Fruit fly (Drosophila melanogaster) whole organism, adult: ENCODE results near the gene I-3.

Experiments
- CG11617 ChIP-seq: fragments of 200-800 bp; sonication (Bioruptor generic); optimal IDR thresholded peaks from 2 replicates; lab custom pipeline; 2017; ENCODE audit warnings: mild to moderate bottlenecking, missing biosample characterization, missing genetic modification reagents, missing genetic modification characterization
- CG12768 ChIP-seq: fragments of 200-800 bp; sonication (Bioruptor generic); optimal IDR thresholded peaks from 2 replicates; lab custom pipeline; 2017; ENCODE audit warnings: missing biosample characterization, missing genetic modification characterization, mild to moderate bottlenecking, moderate library complexity, missing genetic modification reagents
- CG14711 ChIP-seq: fragments of 200-800 bp; sonication (Bioruptor generic); optimal IDR thresholded peaks from 2 replicates; lab custom pipeline; 2018; ENCODE audit warnings: missing biosample characterization, mild to moderate bottlenecking, missing genetic modification characterization, moderate library complexity
- CG1620 ChIP-seq: fragments of 200-800 bp; sonication (Bioruptor generic); optimal IDR thresholded peaks from 2 replicates; lab custom pipeline; 2016; ENCODE audit warnings: missing biosample characterization, missing genetic modification characterization
- CG33017 ChIP-seq: fragments of 200-800 bp; sonication (Bioruptor generic); optimal IDR thresholded peaks from 2 replicates; lab custom pipeline; 2018; ENCODE audit warnings: missing biosample characterization, mild to moderate bottlenecking, missing genetic modification characterization, moderate library complexity
- CG5204 ChIP-seq: fragments of 200-800 bp; sonication (Bioruptor generic); optimal IDR thresholded peaks from 2 replicates; lab custom pipeline; 2016; ENCODE audit warnings: missing biosample characterization, missing genetic modification characterization
- CG7045 ChIP-seq: fragments of 200-800 bp; sonication (Bioruptor generic); optimal IDR thresholded peaks from 2 replicates; lab custom pipeline; 2017; ENCODE audit warnings: missing biosample characterization, mild to moderate bottlenecking, missing genetic modification characterization
- Clk ChIP-seq: fragments of 200-800 bp; sonication (Bioruptor generic); optimal IDR thresholded peaks from 2 replicates; lab custom pipeline; 2017; ENCODE audit warnings: missing biosample characterization, missing genetic modification characterization
- Crg-1 ChIP-seq: fragments of 200-800 bp; sonication (Bioruptor generic); optimal IDR thresholded peaks from 2 replicates; lab custom pipeline; 2016; ENCODE audit warnings: missing biosample characterization, missing genetic modification characterization
- Hr96 ChIP-seq: fragments of 200-800 bp; sonication (Bioruptor generic); optimal IDR thresholded peaks from 2 replicates; lab custom pipeline; 2016; ENCODE audit warnings: missing biosample characterization, missing genetic modification characterization
- Mnt ChIP-seq: fragments of 200-800 bp; sonication (Bioruptor generic); optimal IDR thresholded peaks from 2 replicates; lab custom pipeline; 2016; ENCODE audit warnings: missing biosample characterization, mild to moderate bottlenecking, missing genetic modification characterization
- bab1 ChIP-seq: fragments of 200-800 bp; sonication (Bioruptor generic); optimal IDR thresholded peaks from 3 replicates; lab custom pipeline; 2019; ENCODE audit warnings: missing biosample characterization, mild to moderate bottlenecking, missing genetic modification characterization, moderate library complexity
- cnc ChIP-seq, 2 experiments: fragments of >200 bp; optimal IDR thresholded peaks; 2 replicates each; lab custom pipeline; 2017
- kay ChIP-seq: fragments of 200-800 bp; sonication (Bioruptor generic); peaks from one replicate; lab custom pipeline; 2016; ENCODE audit warnings: missing biosample characterization, missing genetic modification characterization, borderline replicate concordance
- ovo ChIP-seq: fragments of 200-800 bp; sonication (Bioruptor generic); optimal IDR thresholded peaks from 2 replicates; lab custom pipeline; 2016; ENCODE audit warnings: missing biosample characterization, missing genetic modification characterization
- pad ChIP-seq: fragments of 200-800 bp; sonication (Bioruptor generic); optimal IDR thresholded peaks from 3 replicates; lab custom pipeline; 2017; ENCODE audit warnings: missing biosample characterization, missing genetic modification characterization, mild to moderate bottlenecking, moderate library complexity, missing genetic modification reagents
- tj ChIP-seq: fragments of 200-800 bp; sonication (Bioruptor generic); optimal IDR thresholded peaks from 3 replicates; lab custom pipeline; 2017; ENCODE audit warnings: missing biosample characterization, mild to moderate bottlenecking, missing genetic modification characterization, moderate library complexity
- toe ChIP-seq: fragments of 200-800 bp; sonication (Bioruptor generic); optimal IDR thresholded peaks from 2 replicates; lab custom pipeline; 2016; ENCODE audit warnings: missing biosample characterization, missing genetic modification characterization

Gene I-3

DNA sequence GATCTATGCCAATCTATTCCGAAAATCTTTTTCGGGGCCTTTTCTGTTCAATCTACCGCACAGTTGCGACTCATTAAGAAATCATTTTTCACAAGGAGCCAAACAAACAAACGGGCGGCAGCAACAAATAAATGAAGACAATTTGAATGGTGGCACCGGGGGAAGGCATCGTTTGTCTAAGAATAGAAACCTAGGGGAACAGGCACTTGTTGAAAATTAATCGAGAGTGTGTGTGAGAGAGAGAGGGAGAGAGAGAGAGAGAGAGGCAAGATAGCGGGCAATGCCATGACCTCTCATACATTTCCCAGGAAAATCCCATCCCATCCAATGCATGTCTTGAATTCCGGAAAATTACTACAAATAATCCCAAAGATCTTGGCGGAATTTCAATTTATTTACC is 34.0 kb upstream of the I-3 start:
- no peak for TF ChIP-seq toe (GFP tag; lab: Kevin White, UChicago)
- TF ChIP-seq bab1 (GFP tag; lab: Kevin White, UChicago), result no peak
- TF ChIP-seq CG5204, result no peak
- TF ChIP-seq Mnt (GFP tag; lab: Kevin White, UChicago), result no peak
- no peak for TF ChIP-seq CG11617
- no peak for TF ChIP-seq CG1620 (GFP tag; lab: Kevin White, UChicago)
- TF ChIP-seq CG33017 (tag; lab: Kevin White, UChicago), result no peak
- no peak for TF ChIP-seq Hr96
- no peak for TF ChIP-seq CG14711
- no peak for TF ChIP-seq Crg-1 (GFP tag; lab: Kevin White, UChicago)
- TF ChIP-seq CG12768, result no peak
- TF ChIP-seq kay (GFP tag; lab: Kevin White, UChicago), result no peak
- TF ChIP-seq pad, result no peak
- TF ChIP-seq tj, result no peak
- no peak for TF ChIP-seq cnc (optimal IDR thresholded peaks at IDR 0.05; lab: Kevin White, UChicago)
- no peak for TF ChIP-seq ovo
- no peak for TF ChIP-seq Clk (GFP tag; lab: Kevin White, UChicago)

- TF ChIP-seq Hr96 (no peak), CG33017 (tag; lab: Kevin White, UChicago) (no peak), tj (no peak), kay (GFP tag; lab: Kevin White, UChicago) (no peak), CG7045 (GFP tag; lab: Kevin White, UChicago) (no peak), Crg-1 (GFP tag; lab: Kevin White, UChicago) (no peak), ovo (no peak), Mnt (GFP tag; lab: Kevin White, UChicago) (no peak)
These were observed 13.1 kb downstream of the I-3 start, which contains the start of gene CG1314 for dm6 chrX:20869297-20869696. Gene CG1314, minus strand, starts transcription at chrX:20869397.

- no peak for TF ChIP-seq kay (GFP tag; lab: Kevin White, UChicago)
- no peak for TF ChIP-seq CG1620 (GFP tag; lab: Kevin White, UChicago)
- TF ChIP-seq CG33017 (tag; lab: Kevin White, UChicago), result no peak
- TF ChIP-seq CG7045 (GFP tag; lab: Kevin White, UChicago), result no peak
These were observed 18.7 kb downstream of the I-3 start for dm6 chrX:20863704-20864103.
